Fruit fly (Drosophila melanogaster) whole organism, prepupa: ENCODE measurements around the gene Dus1.

ENCODE experiments used
- CG10631 ChIP-seq: fragments of 200-800 bp; sonication (Bioruptor generic); optimal IDR thresholded peaks from 2 replicates; lab custom pipeline; 2016; ENCODE audit warnings: missing biosample characterization, missing genetic modification characterization
- CG10669 ChIP-seq: fragments of 200-800 bp; sonication (Bioruptor generic); optimal IDR thresholded peaks from 3 replicates; lab custom pipeline; 2018; ENCODE audit warnings: missing biosample characterization, mild to moderate bottlenecking, missing genetic modification characterization, moderate library complexity
- CG11762 ChIP-seq: fragments of 200-800 bp; sonication (Bioruptor generic); optimal IDR thresholded peaks from 3 replicates; lab custom pipeline; 2016; ENCODE audit warnings: missing biosample characterization, missing genetic modification characterization; ENCODE audit not compliant: insufficient read depth
- CG11902 ChIP-seq: fragments of 200-800 bp; sonication (Bioruptor generic); optimal IDR thresholded peaks from 3 replicates; lab custom pipeline; 2016; ENCODE audit warnings: missing biosample characterization, missing genetic modification characterization
- CG15336 ChIP-seq: fragments of 200-800 bp; sonication (Bioruptor generic); IDR thresholded peaks from 2 replicates; pipeline ENCODE4 v1.3.6; 2022; ENCODE audit warnings: missing biosample characterization, missing genetic modification characterization
- CG1621 ChIP-seq: fragments of 200-800 bp; sonication (Bioruptor generic); optimal IDR thresholded peaks from 3 replicates; lab custom pipeline; 2018; ENCODE audit warnings: missing biosample characterization, mild to moderate bottlenecking, missing genetic modification characterization
- CG16779 ChIP-seq: fragments of 200-800 bp; sonication (Bioruptor generic); optimal IDR thresholded peaks from 3 replicates; lab custom pipeline; 2017; ENCODE audit warnings: missing biosample characterization, mild to moderate bottlenecking, missing genetic modification characterization
- CG3032 ChIP-seq: fragments of 200-800 bp; optimal IDR thresholded peaks from 2 replicates; lab custom pipeline; 2019; ENCODE audit warnings: missing biosample characterization, mild to moderate bottlenecking, missing genetic modification characterization, moderate library complexity
- CG32006 ChIP-seq: fragments of 200-800 bp; sonication (Bioruptor generic); optimal IDR thresholded peaks from 3 replicates; lab custom pipeline; 2017; ENCODE audit warnings: missing biosample characterization, mild to moderate bottlenecking, missing genetic modification characterization
- CG34406 ChIP-seq: fragments of 200-800 bp; sonication (Bioruptor generic); optimal IDR thresholded peaks from 3 replicates; lab custom pipeline; 2016; ENCODE audit warnings: missing biosample characterization, missing genetic modification characterization
- CG3919 ChIP-seq: fragments of 200-800 bp; sonication (Bioruptor generic); optimal IDR thresholded peaks from 3 replicates; lab custom pipeline; 2016; ENCODE audit warnings: missing biosample characterization, missing genetic modification characterization
- CG4318 ChIP-seq: fragments of 200-800 bp; sonication (Bioruptor generic); optimal IDR thresholded peaks from 3 replicates; lab custom pipeline; 2017; ENCODE audit warnings: missing biosample characterization, mild to moderate bottlenecking, missing genetic modification characterization
- CG6163 ChIP-seq: fragments of 200-800 bp; sonication (Bioruptor generic); IDR thresholded peaks from 3 replicates; pipeline ENCODE4 v1.3.6; 2022; ENCODE audit warnings: missing biosample characterization, missing genetic modification characterization
- CG6276 ChIP-seq: fragments of 200-800 bp; sonication (Bioruptor generic); optimal IDR thresholded peaks from 2 replicates; lab custom pipeline; 2017; ENCODE audit warnings: missing biosample characterization, mild to moderate bottlenecking, missing genetic modification characterization
- CG6808 ChIP-seq: fragments of 200-800 bp; sonication (Bioruptor generic); optimal IDR thresholded peaks from 3 replicates; lab custom pipeline; 2017; ENCODE audit warnings: missing biosample characterization, missing genetic modification characterization, mild to moderate bottlenecking, moderate library complexity, missing genetic modification reagents
- CG7368 ChIP-seq: fragments of 200-800 bp; sonication (Bioruptor generic); optimal IDR thresholded peaks from 3 replicates; lab custom pipeline; 2016; ENCODE audit warnings: missing biosample characterization, missing genetic modification characterization
- CG8119 ChIP-seq: fragments of 200-800 bp; sonication (Bioruptor generic); IDR thresholded peaks from 3 replicates; pipeline ENCODE4 v1.3.6; 2022; ENCODE audit warnings: missing biosample characterization, missing genetic modification characterization
- Eip75B ChIP-seq: fragments of 200-800 bp; sonication (Bioruptor generic); optimal IDR thresholded peaks from 3 replicates; lab custom pipeline; 2016; ENCODE audit warnings: missing biosample characterization, missing genetic modification characterization
- Eip78C ChIP-seq: fragments of 200-800 bp; sonication (Bioruptor generic); peaks from one replicate; lab custom pipeline; 2016; ENCODE audit warnings: missing biosample characterization, missing genetic modification characterization
- Ets96B ChIP-seq: fragments of 200-800 bp; optimal IDR thresholded peaks from 2 replicates; lab custom pipeline; 2019; ENCODE audit warnings: missing biosample characterization, mild to moderate bottlenecking, missing genetic modification characterization, moderate library complexity
- Gug ChIP-seq: fragments of 200-800 bp; sonication (Bioruptor generic); IDR thresholded peaks from 2 replicates; pipeline ENCODE4 v1.3.6; 2022; ENCODE audit warnings: missing biosample characterization, missing genetic modification characterization
- Hr38 ChIP-seq: sonication (Bioruptor generic); optimal IDR thresholded peaks from 2 replicates; lab custom pipeline; 2016; ENCODE audit warnings: missing biosample characterization, missing genetic modification characterization
- Hr39 ChIP-seq: fragments of 200-800 bp; sonication (Bioruptor generic); optimal IDR thresholded peaks from 2 replicates; lab custom pipeline; 2016; ENCODE audit warnings: missing biosample characterization, missing genetic modification characterization
- Hr4 ChIP-seq: fragments of 200-800 bp; sonication (Bioruptor generic); optimal IDR thresholded peaks from 3 replicates; lab custom pipeline; 2016; ENCODE audit warnings: missing biosample characterization, missing genetic modification characterization
- Lpt ChIP-seq: fragments of 200-800 bp; sonication (Bioruptor generic); optimal IDR thresholded peaks from 3 replicates; lab custom pipeline; 2016; ENCODE audit warnings: missing biosample characterization, missing genetic modification characterization
- Met ChIP-seq: fragments of 200-800 bp; sonication (Bioruptor generic); optimal IDR thresholded peaks from 3 replicates; lab custom pipeline; 2016; ENCODE audit warnings: missing biosample characterization, missing genetic modification characterization
- OdsH ChIP-seq: fragments of 200-800 bp; sonication (Bioruptor generic); optimal IDR thresholded peaks from 3 replicates; lab custom pipeline; 2016; ENCODE audit warnings: missing biosample characterization, missing genetic modification characterization
- Sox102F ChIP-seq: fragments of 200-800 bp; sonication (Bioruptor generic); optimal IDR thresholded peaks from 2 replicates; lab custom pipeline; 2016; ENCODE audit warnings: missing biosample characterization, mild to moderate bottlenecking, missing genetic modification characterization
- Sox14 ChIP-seq: fragments of 200-800 bp; sonication (Bioruptor generic); optimal IDR thresholded peaks from 3 replicates; lab custom pipeline; 2016; ENCODE audit warnings: missing biosample characterization, missing genetic modification characterization
- Sox15 ChIP-seq: fragments of 200-800 bp; sonication (Bioruptor generic); optimal IDR thresholded peaks from 3 replicates; lab custom pipeline; 2016; ENCODE audit warnings: missing biosample characterization, missing genetic modification characterization
- achi ChIP-seq: fragments of 200-800 bp; sonication (Bioruptor generic); optimal IDR thresholded peaks from 3 replicates; lab custom pipeline; 2016; ENCODE audit warnings: missing biosample characterization, missing genetic modification characterization
- acj6 ChIP-seq: fragments of 200-800 bp; sonication (Bioruptor generic); optimal IDR thresholded peaks from 3 replicates; lab custom pipeline; 2016; ENCODE audit warnings: missing biosample characterization, missing genetic modification characterization
- cyc ChIP-seq: fragments of 200-800 bp; sonication (Bioruptor generic); optimal IDR thresholded peaks from 3 replicates; lab custom pipeline; 2016; ENCODE audit warnings: missing biosample characterization, missing genetic modification characterization
- dac ChIP-seq: fragments of 200-800 bp; sonication (Bioruptor generic); optimal IDR thresholded peaks from 2 replicates; lab custom pipeline; 2017; ENCODE audit warnings: missing biosample characterization, mild to moderate bottlenecking, missing genetic modification characterization
- eg ChIP-seq: fragments of 200-800 bp; sonication (Bioruptor generic); IDR thresholded peaks from 3 replicates; pipeline ENCODE4 v1.3.6; 2022; ENCODE audit warnings: missing biosample characterization, missing genetic modification characterization
- esn ChIP-seq: fragments of 200-800 bp; sonication (Bioruptor generic); optimal IDR thresholded peaks from 2 replicates; lab custom pipeline; 2016; ENCODE audit warnings: missing biosample characterization, mild to moderate bottlenecking, missing genetic modification characterization, moderate library complexity
- fd85E ChIP-seq: fragments of 200-800 bp; sonication (Bioruptor generic); optimal IDR thresholded peaks from 3 replicates; lab custom pipeline; 2016; ENCODE audit warnings: missing biosample characterization, missing genetic modification characterization
- fkh ChIP-seq: fragments of 200-800 bp; sonication (Bioruptor generic); optimal IDR thresholded peaks from 3 replicates; lab custom pipeline; 2017; ENCODE audit warnings: missing biosample characterization, mild to moderate bottlenecking, missing genetic modification characterization, moderate library complexity
- lz ChIP-seq: fragments of 200-800 bp; sonication (Bioruptor generic); optimal IDR thresholded peaks from 3 replicates; lab custom pipeline; 2016; ENCODE audit warnings: missing biosample characterization, missing genetic modification characterization
- net ChIP-seq: fragments of 200-800 bp; sonication (Bioruptor generic); optimal IDR thresholded peaks from 3 replicates; lab custom pipeline; 2016; ENCODE audit warnings: missing biosample characterization, missing genetic modification characterization
- pdm3 ChIP-seq: fragments of 200-800 bp; sonication (Bioruptor generic); optimal IDR thresholded peaks from 3 replicates; lab custom pipeline; 2016; ENCODE audit warnings: missing biosample characterization, missing genetic modification characterization
- salr ChIP-seq, 2 experiments: fragments of 200-800 bp; sonication (Bioruptor generic); optimal IDR thresholded peaks; 3 replicates each; lab custom pipeline; 2016 to 2018; ENCODE audit warnings: missing biosample characterization in 2 of 2, missing genetic modification characterization in 2 of 2, mild to moderate bottlenecking in 1 of 2
- ss ChIP-seq, 2 experiments: fragments of 200-800 bp; sonication (Bioruptor generic); optimal IDR thresholded peaks; 2 replicates in 1 of 2; 3 replicates in 1 of 2; lab custom pipeline; 2017 to 2018; ENCODE audit warnings: mild to moderate bottlenecking in 2 of 2, missing biosample characterization in 2 of 2, missing genetic modification characterization in 2 of 2, moderate library complexity in 1 of 2
- svp ChIP-seq: fragments of 200-800 bp; sonication (Bioruptor generic); peaks from one replicate; lab custom pipeline; 2016; ENCODE audit warnings: missing biosample characterization, missing genetic modification characterization
- topi ChIP-seq: fragments of 200-800 bp; sonication (Bioruptor generic); optimal IDR thresholded peaks from 3 replicates; lab custom pipeline; 2016; ENCODE audit warnings: missing biosample characterization, missing genetic modification characterization
- vri ChIP-seq: fragments of 200-800 bp; sonication (Bioruptor generic); optimal IDR thresholded peaks from 3 replicates; lab custom pipeline; 2016; ENCODE audit warnings: missing biosample characterization, mild to moderate bottlenecking, missing genetic modification characterization

Gene Dus1

dm6 chr2L:250507-251215 lies 20.9 kb downstream of the Dus1 start, which contains the start of gene kis (continued):
- TF ChIP-seq Hr39 (GFP tag; lab: Kevin White, UChicago) (peak; percentile 30), OdsH (GFP tag; lab: Kevin White, UChicago) (peak; percentile 9), Met (GFP tag; lab: Kevin White, UChicago) (no peak), CG11762 (GFP tag; lab: Kevin White, UChicago) (no peak), CG3032 (peak; percentile 30), CG8119 (GFP tag; lab: Robert Waterston, UW) (peak; percentile 59; the same call in 2 of the 3 replicates), CG4318 (no peak), CG15336 (no peak), Ets96B (tag; lab: Kevin White, UChicago) (peak; percentile 22), ss (GFP tag; optimal IDR thresholded peaks at IDR 0.05; lab: Kevin White, UChicago) (peak; percentile 38 to 53), Gug (no peak), CG10631 (GFP tag; lab: Kevin White, UChicago) (no peak), Lpt (GFP tag; lab: Kevin White, UChicago) (no peak), dac (GFP tag; lab: Kevin White, UChicago) (no peak), Sox15 (GFP tag; lab: Kevin White, UChicago) (no peak), esn (GFP tag; lab: Kevin White, UChicago) (peak; percentile 47), Sox102F (no peak), achi (GFP tag; lab: Kevin White, UChicago) (peak; percentile 25), CG32006 (peak; percentile 25), fkh (GFP tag; lab: Kevin White, UChicago) (peak; percentile 61), CG6276 (GFP tag; lab: Kevin White, UChicago) (peak; percentile 57), acj6 (GFP tag; lab: Kevin White, UChicago) (no peak), pdm3 (GFP tag; lab: Kevin White, UChicago) (no peak), CG6808 (GFP tag; lab: Kevin White, UChicago) (peak; percentile 43), Sox14 (GFP tag; lab: Kevin White, UChicago) (peak; percentile 73), CG11902 (GFP tag; lab: Kevin White, UChicago) (no peak)
- TF ChIP-seq, all 60 proteins: peak for 29

dm6 chr2L:249048-249825 lies 22.3 kb downstream of the Dus1 start:
- peak; percentile 63 for TF ChIP-seq net (GFP tag; lab: Kevin White, UChicago)
- TF ChIP-seq Hr38 (GFP tag; lab: Kevin White, UChicago) = no peak
- TF ChIP-seq Met (GFP tag; lab: Kevin White, UChicago) = peak; percentile 48
- peak; percentile 28 for TF ChIP-seq topi (GFP tag; lab: Kevin White, UChicago)
- TF ChIP-seq Eip75B = peak; percentile 62
- peak; percentile 67 for TF ChIP-seq CG6276 (GFP tag; lab: Kevin White, UChicago)
- TF ChIP-seq CG11902 (GFP tag; lab: Kevin White, UChicago) = no peak
- peak; percentile 42 for TF ChIP-seq CG3919
- TF ChIP-seq CG16779 (tag; lab: Kevin White, UChicago) = peak; percentile 54
- no peak for TF ChIP-seq Sox102F
- TF ChIP-seq Eip78C = peak; percentile 91
- TF ChIP-seq lz (GFP tag; lab: Kevin White, UChicago) = peak; percentile 4
- peak; percentile 67 for TF ChIP-seq svp
- no peak for TF ChIP-seq vri
- TF ChIP-seq CG34406 (GFP tag; lab: Kevin White, UChicago) = peak; percentile 10
- peak; percentile 57 for TF ChIP-seq CG10669 (GFP tag; lab: Kevin White, UChicago)
- peak; percentile 68 for TF ChIP-seq achi (GFP tag; lab: Kevin White, UChicago)
- TF ChIP-seq Lpt (GFP tag; lab: Kevin White, UChicago) = peak; percentile 25
- TF ChIP-seq salr (GFP tag; optimal IDR thresholded peaks at IDR 0.05; lab: Kevin White, UChicago) = peak; percentile 34 to 85
- TF ChIP-seq CG4318 = peak; percentile 74
- peak; percentile 42 for TF ChIP-seq Sox14 (GFP tag; lab: Kevin White, UChicago)
- TF ChIP-seq CG6163 (GFP tag; lab: Robert Waterston, UW) = peak; percentile 38
- TF ChIP-seq fd85E = no peak
- TF ChIP-seq Hr4 (GFP tag; lab: Kevin White, UChicago) = peak; percentile 85
- TF ChIP-seq CG11762 (GFP tag; lab: Kevin White, UChicago) = peak; percentile 44
- peak; percentile 34 for TF ChIP-seq CG7368 (GFP tag; lab: Kevin White, UChicago)
- TF ChIP-seq CG1621 (tag; lab: Kevin White, UChicago) = peak; percentile 9
- peak; percentile 39 for TF ChIP-seq cyc (GFP tag; lab: Kevin White, UChicago)
- TF ChIP-seq CG6808 (GFP tag; lab: Kevin White, UChicago) = peak; percentile 50
- TF ChIP-seq eg (GFP tag; lab: Robert Waterston, UW) = peak; percentile 64; the same call in 2 of the 3 replicates
- peak; percentile 48 for TF ChIP-seq Ets96B (tag; lab: Kevin White, UChicago)
